Worm (Caenorhabditis elegans) whole organism, L4 larva: Measurements from ENCODE around the gene lips-17.
A peak's percentile ranks its signal among the peaks of the same experiment; 100 is the strongest.

Experiments
- D1046.2 ChIP-seq: fragments of 200-800 bp; sonication (Bioruptor generic); IDR thresholded peaks from 2 replicates; pipeline ENCODE4 v1.3.6; 2022; ENCODE audit warnings: missing genetic modification characterization, missing compliant biosample characterization
- R02D3.7 ChIP-seq: fragments of 150-350 bp; sonication (generic microtip); optimal IDR thresholded peaks from 3 replicates; lab custom pipeline; 2014; ENCODE audit warnings: missing biosample characterization, missing genetic modification characterization
- T26A8.4 ChIP-seq: fragments of 200-800 bp; sonication (Bioruptor generic); IDR thresholded peaks from 2 replicates; pipeline ENCODE4 v1.3.6; 2022; ENCODE audit warnings: missing genetic modification characterization, missing compliant biosample characterization
- Y105C5A.15 ChIP-seq: fragments of 200-800 bp; sonication (Bioruptor generic); IDR thresholded peaks from 2 replicates; pipeline ENCODE4 v1.3.6; 2022; ENCODE audit warnings: missing genetic modification characterization, missing compliant biosample characterization
- Y5F2A.4 ChIP-seq: fragments of 200-800 bp; sonication (Bioruptor generic); optimal IDR thresholded peaks from 2 replicates; lab custom pipeline; 2018; ENCODE audit warnings: mild to moderate bottlenecking, missing genetic modification characterization, missing compliant biosample characterization
- ZK337.2 ChIP-seq: fragments of 200-800 bp; sonication (Bioruptor generic); IDR thresholded peaks from 2 replicates; pipeline ENCODE4 v1.3.6; 2022; ENCODE audit warnings: missing genetic modification reagents, missing genetic modification characterization, missing compliant biosample characterization
- ZK546.5 ChIP-seq, 2 experiments: sonication (generic microtip); optimal IDR thresholded peaks; 2 replicates each; lab custom pipeline; 2017; ENCODE audit warnings: missing biosample characterization in 2 of 2, missing genetic modification characterization in 2 of 2
- aly-2 ChIP-seq: sonication (generic microtip); optimal IDR thresholded peaks from 2 replicates; lab custom pipeline; 2018; ENCODE audit warnings: missing biosample characterization, missing genetic modification characterization
- ceh-28 ChIP-seq: fragments of 150-350 bp; optimal IDR thresholded peaks from 2 replicates; lab custom pipeline; 2014; ENCODE audit warnings: missing biosample characterization, missing genetic modification reagents, missing genetic modification characterization
- ceh-62 ChIP-seq: sonication (generic microtip); optimal IDR thresholded peaks from 2 replicates; lab custom pipeline; 2017; ENCODE audit warnings: missing biosample characterization, missing genetic modification characterization
- ceh-82 ChIP-seq: sonication (generic microtip); optimal IDR thresholded peaks from 2 replicates; lab custom pipeline; 2017; ENCODE audit warnings: missing biosample characterization, missing genetic modification characterization
- ces-1 ChIP-seq: fragments of 150-350 bp; sonication (generic microtip); optimal IDR thresholded peaks from 4 replicates; lab custom pipeline; 2014; ENCODE audit warnings: missing biosample characterization, missing genetic modification reagents, missing genetic modification characterization
- daf-16 ChIP-seq, 3 experiments: sonication (generic microtip); optimal IDR thresholded peaks; 2 replicates each; lab custom pipeline; 2016 to 2017; ENCODE audit warnings: missing genetic modification characterization in 3 of 3, missing genetic modification reagents in 3 of 3, mild to moderate bottlenecking in 2 of 3, missing compliant biosample characterization in 2 of 3, missing biosample characterization in 1 of 3, moderate library complexity in 1 of 3
- daf-8 ChIP-seq: fragments of 200-800 bp; sonication (Bioruptor generic); IDR thresholded peaks from 2 replicates; pipeline ENCODE4 v1.3.6; 2022; ENCODE audit warnings: missing genetic modification characterization, missing compliant biosample characterization
- dmd-8 ChIP-seq: fragments of 200-800 bp; sonication (Bioruptor generic); IDR thresholded peaks from 2 replicates; pipeline ENCODE4 v1.3.6; 2022; ENCODE audit warnings: missing genetic modification characterization, missing compliant biosample characterization
- duxl-1 ChIP-seq: sonication (generic microtip); optimal IDR thresholded peaks from 2 replicates; lab custom pipeline; 2016; ENCODE audit warnings: mild to moderate bottlenecking, missing genetic modification characterization, moderate library complexity, missing compliant biosample characterization; ENCODE audit not compliant: poor library complexity
- dve-1 ChIP-seq: sonication (generic microtip); optimal IDR thresholded peaks from 2 replicates; lab custom pipeline; 2017; ENCODE audit warnings: antibody characterized with exemption, mild to moderate bottlenecking, missing genetic modification characterization, missing compliant biosample characterization; ENCODE audit not compliant: insufficient read depth
- gei-8 ChIP-seq: fragments of 200-800 bp; sonication (Bioruptor generic); optimal IDR thresholded peaks from 2 replicates; lab custom pipeline; 2018; ENCODE audit warnings: mild to moderate bottlenecking, missing genetic modification characterization, missing compliant biosample characterization
- hlh-11 ChIP-seq: fragments of 200-800 bp; sonication (Bioruptor generic); optimal IDR thresholded peaks from 2 replicates; lab custom pipeline; 2018; ENCODE audit warnings: mild to moderate bottlenecking, missing genetic modification characterization, missing compliant biosample characterization
- hmg-1.1 ChIP-seq: fragments of 200-800 bp; sonication (Bioruptor generic); IDR thresholded peaks from 2 replicates; pipeline ENCODE4 v1.3.6; 2022; ENCODE audit warnings: missing genetic modification reagents, missing genetic modification characterization, missing compliant biosample characterization
- lin-1 ChIP-seq: fragments of 200-800 bp; sonication (Bioruptor generic); IDR thresholded peaks from 2 replicates; pipeline ENCODE4 v1.3.6; 2022; ENCODE audit warnings: missing genetic modification reagents, missing genetic modification characterization, missing compliant biosample characterization
- lin-13 ChIP-seq: fragments of 150-350 bp; optimal IDR thresholded peaks from 2 replicates; lab custom pipeline; 2014; ENCODE audit warnings: missing biosample characterization, missing genetic modification reagents, missing genetic modification characterization
- lin-29 ChIP-seq: fragments of 200-800 bp; sonication (Bioruptor generic); IDR thresholded peaks from 2 replicates; pipeline ENCODE4 v1.3.6; 2022; ENCODE audit warnings: missing genetic modification reagents, missing genetic modification characterization, missing compliant biosample characterization
- lin-38 ChIP-seq: fragments of 200-800 bp; sonication (Bioruptor generic); IDR thresholded peaks from 2 replicates; pipeline ENCODE4 v1.3.6; 2022; ENCODE audit warnings: missing genetic modification reagents, missing genetic modification characterization, missing compliant biosample characterization
- lin-39 ChIP-seq: fragments of 150-350 bp; optimal IDR thresholded peaks from 2 replicates; lab custom pipeline; 2014; ENCODE audit warnings: missing biosample characterization, missing genetic modification reagents, missing genetic modification characterization
- madf-5 ChIP-seq, 2 experiments: fragments of 200-800 bp; sonication (Bioruptor generic); IDR thresholded peaks; 2 replicates each; pipeline ENCODE4 v1.3.6; 2022; ENCODE audit warnings: missing compliant biosample characterization in 2 of 2, missing genetic modification characterization in 2 of 2
- mdl-1 ChIP-seq, 2 experiments: fragments of 150-350 bp in 1 of 2; sonication (generic microtip) in 1 of 2; optimal IDR thresholded peaks; 2 replicates each; lab custom pipeline; 2014 to 2017; ENCODE audit warnings: missing biosample characterization in 2 of 2, missing genetic modification characterization in 2 of 2
- mdt-29 ChIP-seq: fragments of 200-800 bp; sonication (Bioruptor generic); IDR thresholded peaks from 2 replicates; pipeline ENCODE4 v1.3.6; 2022; ENCODE audit warnings: missing genetic modification reagents, missing genetic modification characterization, missing compliant biosample characterization
- mep-1 ChIP-seq: fragments of 150-350 bp; sonication (generic microtip); optimal IDR thresholded peaks from 3 replicates; lab custom pipeline; 2014; ENCODE audit warnings: missing biosample characterization, missing genetic modification characterization
- mxl-2 ChIP-seq: fragments of 200-800 bp; sonication (Bioruptor generic); conservative IDR thresholded peaks from 2 replicates; pipeline ENCODE4 v1.3.6; 2022; ENCODE audit warnings: missing genetic modification reagents, missing genetic modification characterization, missing compliant biosample characterization
- nhr-11 ChIP-seq: fragments of 150-350 bp; optimal IDR thresholded peaks from 2 replicates; lab custom pipeline; 2014; ENCODE audit warnings: missing biosample characterization, missing genetic modification characterization
- nhr-111 ChIP-seq: fragments of 200-800 bp; sonication (Bioruptor generic); optimal IDR thresholded peaks from 2 replicates; lab custom pipeline; 2018; ENCODE audit warnings: mild to moderate bottlenecking, missing genetic modification characterization, missing compliant biosample characterization
- nhr-237 ChIP-seq: sonication (generic microtip); optimal IDR thresholded peaks from 2 replicates; lab custom pipeline; 2017; ENCODE audit warnings: missing biosample characterization, missing genetic modification characterization
- nhr-25 ChIP-seq: sonication (generic microtip); optimal IDR thresholded peaks from 2 replicates; lab custom pipeline; 2017; ENCODE audit warnings: missing genetic modification characterization, mild to moderate bottlenecking, missing compliant biosample characterization, antibody characterized with exemption, moderate library complexity, borderline replicate concordance; ENCODE audit not compliant: insufficient read depth
- nhr-48 ChIP-seq: sonication (generic microtip); optimal IDR thresholded peaks from 2 replicates; lab custom pipeline; 2016; ENCODE audit warnings: mild to moderate bottlenecking, missing genetic modification characterization, missing compliant biosample characterization
- nhr-76 ChIP-seq: fragments of 150-350 bp; optimal IDR thresholded peaks from 2 replicates; lab custom pipeline; 2014; ENCODE audit warnings: missing biosample characterization, missing genetic modification characterization
- nhr-77 ChIP-seq: fragments of 150-350 bp; optimal IDR thresholded peaks from 2 replicates; lab custom pipeline; 2014; ENCODE audit warnings: missing biosample characterization, missing genetic modification characterization
- pha-4 ChIP-seq, 2 experiments: fragments of 150-350 bp in 1 of 2; fragments of 200-800 bp in 1 of 2; sonication (Bioruptor generic) in 1 of 2; IDR thresholded peaks in 1 of 2; optimal IDR thresholded peaks in 1 of 2; 2 replicates each; pipeline versions ENCODE4 v1.3.6 to Lab custom; 2014 to 2022; ENCODE audit warnings: missing genetic modification characterization in 2 of 2, missing genetic modification reagents in 2 of 2, missing biosample characterization in 1 of 2, missing compliant biosample characterization in 1 of 2
- php-3 ChIP-seq: fragments of 200-800 bp; sonication (Bioruptor generic); IDR thresholded peaks from 2 replicates; pipeline ENCODE4 v1.3.6; 2022; ENCODE audit warnings: missing genetic modification reagents, missing genetic modification characterization, missing compliant biosample characterization
- pqm-1 ChIP-seq: sonication (generic microtip); optimal IDR thresholded peaks from 2 replicates; lab custom pipeline; 2017; ENCODE audit warnings: missing biosample characterization, missing genetic modification characterization
- rbr-2 ChIP-seq: sonication (generic microtip); optimal IDR thresholded peaks from 2 replicates; lab custom pipeline; 2016; ENCODE audit warnings: missing genotype, missing genetic modification characterization, missing compliant biosample characterization
- saeg-2 ChIP-seq: fragments of 200-800 bp; sonication (Bioruptor generic); IDR thresholded peaks from 2 replicates; pipeline ENCODE4 v1.3.6; 2022; ENCODE audit warnings: missing genetic modification reagents, missing genetic modification characterization, missing compliant biosample characterization
- sdz-12 ChIP-seq: fragments of 200-800 bp; sonication (Bioruptor generic); optimal IDR thresholded peaks from 2 replicates; lab custom pipeline; 2018; ENCODE audit warnings: mild to moderate bottlenecking, missing genetic modification characterization, missing compliant biosample characterization
- snpc-1.2 ChIP-seq: fragments of 200-800 bp; sonication (Bioruptor generic); IDR thresholded peaks from 2 replicates; pipeline ENCODE4 v1.3.6; 2022; ENCODE audit warnings: missing genetic modification reagents, missing genetic modification characterization, missing compliant biosample characterization
- unc-62 ChIP-seq, 3 experiments: fragments of 150-350 bp in 1 of 3; sonication (generic microtip); optimal IDR thresholded peaks in 2 of 3; peaks in 1 of 3; 1 replicate in 1 of 3; 2 replicates in 2 of 3; lab custom pipeline; 2014 to 2017; ENCODE audit warnings: missing biosample characterization in 3 of 3, missing genetic modification characterization in 3 of 3, missing genetic modification reagents in 3 of 3, missing genotype in 1 of 3
- zfp-3 ChIP-seq: fragments of 200-800 bp; sonication (Bioruptor generic); conservative IDR thresholded peaks from 2 replicates; pipeline ENCODE4 v1.3.6; 2022; ENCODE audit warnings: missing genetic modification reagents, missing genetic modification characterization, missing compliant biosample characterization
- ztf-11 ChIP-seq: fragments of 150-350 bp; optimal IDR thresholded peaks from 2 replicates; lab custom pipeline; 2014; ENCODE audit warnings: missing biosample characterization, missing genetic modification characterization

Gene lips-17

DNA sequence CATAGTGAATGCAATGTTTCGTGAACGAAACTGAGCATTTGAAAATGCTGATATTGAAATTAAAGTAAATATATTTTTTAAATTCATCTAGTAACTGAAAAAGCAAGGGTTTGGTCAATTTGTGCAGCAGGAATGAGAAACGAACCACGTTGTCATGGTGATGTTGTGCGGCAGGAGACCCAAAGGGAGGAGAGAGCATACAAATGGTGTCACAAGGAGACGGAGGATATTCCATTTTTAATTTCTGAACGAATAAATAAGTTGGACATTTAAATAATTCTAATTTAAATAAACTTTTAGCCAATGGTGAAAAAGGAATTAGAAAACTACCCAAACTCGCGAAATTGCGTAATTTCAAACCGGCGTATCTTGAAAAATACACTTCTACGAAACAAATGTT lies 24.5 kb upstream of the lips-17 start, which contains the start of gene mks-3:
mks-3 (minus strand) TSS at position 101 of the 400 bp plus-strand sequence.
- TF ChIP-seq R02D3.7 (tag; lab: Kevin White, UChicago) (no peak), D1046.2 (GFP tag; lab: Robert Waterston, UW) (no peak), ZK337.2 (GFP tag; lab: Robert Waterston, UW) (no peak), T26A8.4 (no peak), lin-38 (GFP tag; lab: Robert Waterston, UW) (no peak), lin-1 (GFP tag; lab: Robert Waterston, UW) (no peak), sdz-12 (GFP tag; lab: Kevin White, UChicago) (no peak)

DNA sequence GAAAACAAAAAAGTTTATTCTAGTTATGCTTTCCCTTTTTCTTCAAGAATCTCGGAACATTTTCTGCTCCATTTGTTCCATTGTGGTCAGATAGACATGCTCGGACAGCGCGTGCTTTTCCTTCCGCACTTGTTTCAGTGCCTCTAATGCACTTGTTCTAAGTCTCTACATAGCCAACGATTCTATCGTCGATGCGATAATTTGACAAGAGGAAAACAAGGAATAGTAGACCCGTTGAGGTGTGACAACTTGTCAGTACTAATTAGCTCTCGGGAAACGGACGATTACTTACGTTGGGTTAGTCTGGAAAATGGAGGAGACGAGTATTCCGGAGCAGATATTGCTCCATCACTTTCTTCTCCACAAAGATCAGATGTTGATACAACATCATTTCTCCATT lies 19.8 kb upstream of the lips-17 start:
- TF ChIP-seq unc-62 (GFP tag; optimal IDR thresholded peaks at IDR 0.05 in 1 of 2; lab: Kevin White, UChicago): peak in 1 of 2 experiments; percentile 94
- no peak for TF ChIP-seq unc-62 (tag; optimal IDR thresholded peaks at IDR 0.05; lab: Kevin White, UChicago)
- no peak for TF ChIP-seq aly-2
- TF ChIP-seq mxl-2 (GFP tag; lab: Robert Waterston, UW): no peak
- no peak for TF ChIP-seq nhr-25
- no peak for TF ChIP-seq gei-8 (GFP tag; lab: Kevin White, UChicago)
- no peak for TF ChIP-seq ces-1
- TF ChIP-seq php-3 (GFP tag; lab: Robert Waterston, UW): no peak

DNA sequence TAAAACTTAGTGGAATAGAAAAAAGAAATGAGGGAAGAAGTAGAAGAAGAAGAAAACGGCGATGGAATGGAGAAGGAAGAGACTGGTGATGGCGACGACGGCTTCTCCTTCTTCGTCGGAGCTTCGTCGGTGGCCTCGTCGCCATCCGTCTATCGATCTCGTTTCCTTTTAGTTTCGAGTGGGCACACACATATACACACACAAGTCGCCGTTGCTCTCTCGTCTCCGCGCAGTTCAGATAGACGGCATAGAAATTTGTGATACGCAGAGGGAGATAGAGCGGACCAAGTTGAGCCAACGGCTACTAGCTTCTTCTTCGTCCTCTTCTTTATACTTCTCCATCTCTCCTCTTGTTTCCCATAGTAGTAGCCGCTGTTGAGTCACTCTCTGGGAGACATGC lies 14.8 kb upstream of the lips-17 start:
- TF ChIP-seq nhr-25: no peak
- no peak for TF ChIP-seq daf-8 (GFP tag; lab: Robert Waterston, UW)
- no peak for TF ChIP-seq nhr-111 (GFP tag; lab: Kevin White, UChicago)
- TF ChIP-seq ceh-62 (tag; lab: Kevin White, UChicago): no peak
- TF ChIP-seq dmd-8 (GFP tag; lab: Robert Waterston, UW): no peak
- no peak for TF ChIP-seq hlh-11
- TF ChIP-seq nhr-76 (tag; lab: Kevin White, UChicago): no peak
- TF ChIP-seq mep-1 (tag; lab: Kevin White, UChicago): peak; percentile 25
- TF ChIP-seq nhr-11: no peak
- TF ChIP-seq snpc-1.2 (GFP tag; lab: Robert Waterston, UW): no peak
- TF ChIP-seq D1046.2 (GFP tag; lab: Robert Waterston, UW): no peak
- no peak for TF ChIP-seq nhr-48 (tag; lab: Kevin White, UChicago)
- peak; percentile 49 for TF ChIP-seq rbr-2 (tag; lab: Kevin White, UChicago)
- TF ChIP-seq nhr-77 (tag; lab: Kevin White, UChicago): no peak
- TF ChIP-seq Y105C5A.15 (GFP tag; lab: Robert Waterston, UW): no peak
- TF ChIP-seq nhr-237 (tag; lab: Kevin White, UChicago): no peak
- no peak for TF ChIP-seq ceh-28 (tag; lab: Kevin White, UChicago)
- TF ChIP-seq ZK546.5 (tag; optimal IDR thresholded peaks at IDR 0.05; lab: Kevin White, UChicago): no peak
- no peak for TF ChIP-seq dve-1
- peak; percentile 62 for TF ChIP-seq hmg-1.1
- no peak for TF ChIP-seq duxl-1 (tag; lab: Kevin White, UChicago)
- no peak for TF ChIP-seq ceh-82 (tag; lab: Kevin White, UChicago)
- TF ChIP-seq lin-39: no peak
- no peak for TF ChIP-seq daf-16 (GFP tag; optimal IDR thresholded peaks at IDR 0.05; lab: Kevin White, UChicago)
- TF ChIP-seq daf-16 (tag; optimal IDR thresholded peaks at IDR 0.05; lab: Kevin White, UChicago): no peak
- TF ChIP-seq mdt-29 (GFP tag; lab: Robert Waterston, UW): no peak
- TF ChIP-seq ztf-11 (tag; lab: Kevin White, UChicago): no peak
- TF ChIP-seq saeg-2 (GFP tag; lab: Robert Waterston, UW): no peak
- no peak for TF ChIP-seq aly-2
- no peak for TF ChIP-seq madf-5 (GFP tag; IDR thresholded peaks at IDR 0.05; lab: Robert Waterston, UW)
- no peak for TF ChIP-seq Y5F2A.4 (GFP tag; lab: Kevin White, UChicago)
- TF ChIP-seq mdl-1 (tag; optimal IDR thresholded peaks at IDR 0.05; lab: Kevin White, UChicago): no peak
- no peak for TF ChIP-seq zfp-3 (GFP tag; lab: Robert Waterston, UW)
- TF ChIP-seq lin-29 (GFP tag; lab: Robert Waterston, UW): no peak
- no peak for TF ChIP-seq pha-4 (GFP tag; IDR thresholded peaks at IDR 0.05; lab: Robert Waterston, UW)
- TF ChIP-seq pha-4 (tag; optimal IDR thresholded peaks at IDR 0.05; lab: Kevin White, UChicago): no peak
- no peak for TF ChIP-seq lin-13
- no peak for TF ChIP-seq pqm-1 (tag; lab: Kevin White, UChicago)
